Worm (Caenorhabditis elegans): ENCODE data around the gene Y37E11B.10.

ce11 chrIV:3618719-3619118 is 12.5 kb upstream of the Y37E11B.10 start:
- TF ChIP-seq ZK546.5 (tag; optimal IDR thresholded peaks at IDR 0.05) (no peak), nhr-28 (tag; optimal IDR thresholded peaks at IDR 0.05) (no peak), pqm-1 (tag; optimal IDR thresholded peaks at IDR 0.05) (no peak), ama-1 (optimal IDR thresholded peaks at IDR 0.05) (no peak), unc-62 (GFP tag; optimal IDR thresholded peaks at IDR 0.05) (no peak), lin-15B (tag; optimal IDR thresholded peaks at IDR 0.05) (no peak), mdl-1 (tag; optimal IDR thresholded peaks at IDR 0.05) (no peak), snpc-4 (tag; optimal IDR thresholded peaks at IDR 0.05) (no peak), ztf-11 (tag; optimal IDR thresholded peaks at IDR 0.05) (no peak), nhr-11 (tag; optimal IDR thresholded peaks at IDR 0.05) (no peak)
